Worm (Caenorhabditis elegans): ENCODE results near the gene pqn-18.
A peak's percentile ranks its signal among the peaks of the same experiment; 100 is the strongest.

Gene pqn-18

DNA sequence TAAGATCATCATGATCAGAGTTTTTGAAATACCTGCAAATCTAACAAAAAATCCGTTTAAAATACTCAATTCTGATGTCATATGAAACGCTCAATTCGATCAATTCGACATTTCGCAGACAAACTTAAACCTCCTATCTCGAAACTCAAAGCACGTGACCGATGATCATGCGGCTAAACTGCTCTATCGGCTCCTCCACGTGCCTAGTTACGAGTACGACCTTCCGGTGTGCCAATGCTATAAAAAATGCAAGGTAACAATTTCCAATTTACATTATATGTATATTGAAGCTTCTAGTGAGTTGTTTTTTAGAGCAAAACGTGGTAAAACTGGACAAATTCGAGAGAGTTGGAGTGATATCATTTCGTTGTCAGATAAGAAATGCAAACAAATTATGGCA, 3.6 kb downstream of the pqn-18 start:
- TF ChIP-seq ZK546.5 (tag; optimal IDR thresholded peaks at IDR 0.05) (no peak), elt-2 (tag; optimal IDR thresholded peaks at IDR 0.05) (peak; percentile 68), jun-1 (tag; optimal IDR thresholded peaks at IDR 0.05) (peak; percentile 31)

DNA sequence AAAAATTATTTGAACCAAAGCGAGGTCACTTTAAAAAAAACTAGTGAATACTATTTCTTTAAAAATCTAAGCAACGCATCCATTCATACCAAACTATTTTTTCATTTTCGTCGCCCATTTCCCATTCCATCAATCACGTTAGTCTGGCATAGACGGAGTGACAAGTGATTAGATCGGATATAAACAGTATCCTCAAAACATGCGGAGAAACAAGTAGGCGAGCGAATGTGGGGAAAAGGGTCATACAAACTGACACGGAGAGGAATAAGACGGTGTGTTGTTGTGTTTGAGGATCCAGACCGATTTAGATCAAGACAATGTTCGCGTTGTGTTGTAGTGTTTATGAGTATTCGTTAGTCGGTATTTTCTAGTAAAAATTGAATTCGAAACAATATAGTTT, 4.8 kb downstream of the pqn-18 start:
- peak; percentile 69 for TF ChIP-seq nhr-23 (tag; optimal IDR thresholded peaks at IDR 0.05)
- TF ChIP-seq ceh-82 (tag; optimal IDR thresholded peaks at IDR 0.05) = no peak
- TF ChIP-seq nfya-1 (tag; optimal IDR thresholded peaks at IDR 0.05; ENCODE audit: insufficient read depth) = no peak
- TF ChIP-seq elt-3 (tag; optimal IDR thresholded peaks at IDR 0.05) = no peak
- no peak for TF ChIP-seq tbx-2 (tag; optimal IDR thresholded peaks at IDR 0.05)
- TF ChIP-seq unc-39 (tag; optimal IDR thresholded peaks at IDR 0.05) = no peak
- no peak for TF ChIP-seq jun-1 (tag; optimal IDR thresholded peaks at IDR 0.05)
- no peak for TF ChIP-seq R02D3.7 (tag; optimal IDR thresholded peaks at IDR 0.05)
- TF ChIP-seq eor-1 (tag; optimal IDR thresholded peaks at IDR 0.05) = no peak
- TF ChIP-seq elt-2 (tag; optimal IDR thresholded peaks at IDR 0.05) = no peak
- no peak for TF ChIP-seq nhr-76 (tag; optimal IDR thresholded peaks at IDR 0.05)
- TF ChIP-seq mml-1 (tag; optimal IDR thresholded peaks at IDR 0.05) = no peak
- peak; percentile 50 for TF ChIP-seq ama-1 (optimal IDR thresholded peaks at IDR 0.05)
- no peak for TF ChIP-seq hmg-11 (tag; optimal IDR thresholded peaks at IDR 0.05)
- TF ChIP-seq egl-5 (tag; optimal IDR thresholded peaks at IDR 0.05) = peak; percentile 41
- TF ChIP-seq nhr-43 (tag; optimal IDR thresholded peaks at IDR 0.05; ENCODE audit: poor library complexity, severe bottlenecking) = no peak
- no peak for TF ChIP-seq egl-27 (tag; optimal IDR thresholded peaks at IDR 0.05)
- no peak for TF ChIP-seq pha-4 (tag; optimal IDR thresholded peaks at IDR 0.05)
- no peak for TF ChIP-seq nhr-11 (tag; optimal IDR thresholded peaks at IDR 0.05)
- no peak for TF ChIP-seq lin-15B (tag; optimal IDR thresholded peaks at IDR 0.05)
- no peak for TF ChIP-seq fos-1 (tag; optimal IDR thresholded peaks at IDR 0.05)
- TF ChIP-seq aly-2 (tag; optimal IDR thresholded peaks at IDR 0.05) = no peak
- no peak for TF ChIP-seq ceh-9 (tag; optimal IDR thresholded peaks at IDR 0.05)
- no peak for TF ChIP-seq ceh-28 (tag; optimal IDR thresholded peaks at IDR 0.05)

DNA sequence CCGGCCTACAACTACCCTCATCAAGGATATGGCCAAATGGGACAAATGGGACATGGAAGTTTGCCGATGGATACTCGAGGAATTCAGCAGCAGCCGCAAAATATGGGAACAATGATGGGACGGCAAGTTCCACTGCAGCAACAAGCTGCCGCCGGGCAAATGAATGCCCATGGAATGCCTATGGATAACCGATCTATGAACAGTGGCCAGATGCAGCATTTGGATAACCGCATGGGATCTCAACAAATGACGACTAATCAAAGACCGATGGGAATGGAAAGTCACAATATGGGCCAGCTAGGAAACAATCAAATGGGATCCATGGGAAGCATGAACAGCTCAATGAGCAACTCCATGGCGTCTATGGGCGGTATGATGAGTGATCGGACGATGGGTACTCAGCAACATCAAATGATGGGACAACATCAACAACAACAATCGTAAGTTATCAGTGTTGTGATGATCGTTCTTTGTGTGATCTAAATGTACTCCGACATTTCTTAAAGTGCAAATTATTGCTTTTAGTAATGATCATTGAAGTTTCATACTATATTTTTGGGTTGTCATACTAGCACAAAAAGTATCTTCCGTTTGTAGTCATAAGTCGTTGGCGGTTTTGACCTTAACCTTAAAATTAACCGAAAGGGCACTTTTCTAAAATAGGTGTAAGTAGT, 5.9 kb downstream of the pqn-18 start:
- TF ChIP-seq ama-1 (optimal IDR thresholded peaks at IDR 0.05) (peak; percentile 61), pqm-1 (tag; optimal IDR thresholded peaks at IDR 0.05) (peak; percentile 67), sea-2 (GFP tag; optimal IDR thresholded peaks at IDR 0.05) (no peak), pha-4 (tag; optimal IDR thresholded peaks at IDR 0.05) (no peak), tbx-2 (tag; optimal IDR thresholded peaks at IDR 0.05) (no peak), nhr-43 (tag; optimal IDR thresholded peaks at IDR 0.05; ENCODE audit: poor library complexity, severe bottlenecking) (peak; percentile 47), ceh-9 (tag; optimal IDR thresholded peaks at IDR 0.05) (no peak)

DNA sequence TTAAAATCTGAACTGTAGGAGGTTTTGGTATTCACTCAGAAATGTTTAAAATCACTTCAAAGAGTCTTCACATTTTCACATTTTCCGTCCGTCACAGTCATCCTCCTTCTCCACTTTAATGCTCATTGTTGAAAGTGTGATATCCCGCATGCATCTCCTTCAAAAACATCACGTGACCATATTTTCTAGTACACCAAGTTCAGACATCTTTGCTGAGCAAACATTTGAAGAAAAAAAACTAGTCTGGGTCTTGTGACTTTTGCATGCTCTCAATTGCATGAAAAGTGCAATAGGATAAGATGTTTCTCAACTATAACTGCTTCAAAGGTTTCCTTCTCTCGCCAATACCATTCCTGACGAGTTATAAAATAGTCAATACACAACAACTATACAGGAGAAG, 6.6 kb downstream of the pqn-18 start:
- TF ChIP-seq nfya-1 (tag; optimal IDR thresholded peaks at IDR 0.05; ENCODE audit: insufficient read depth) = peak; percentile 6
- no peak for TF ChIP-seq nhr-67 (tag; optimal IDR thresholded peaks at IDR 0.05)
- no peak for TF ChIP-seq R02D3.7 (tag; optimal IDR thresholded peaks at IDR 0.05)
- no peak for TF ChIP-seq mml-1 (tag; optimal IDR thresholded peaks at IDR 0.05)
- no peak for TF ChIP-seq ama-1 (optimal IDR thresholded peaks at IDR 0.05)

DNA sequence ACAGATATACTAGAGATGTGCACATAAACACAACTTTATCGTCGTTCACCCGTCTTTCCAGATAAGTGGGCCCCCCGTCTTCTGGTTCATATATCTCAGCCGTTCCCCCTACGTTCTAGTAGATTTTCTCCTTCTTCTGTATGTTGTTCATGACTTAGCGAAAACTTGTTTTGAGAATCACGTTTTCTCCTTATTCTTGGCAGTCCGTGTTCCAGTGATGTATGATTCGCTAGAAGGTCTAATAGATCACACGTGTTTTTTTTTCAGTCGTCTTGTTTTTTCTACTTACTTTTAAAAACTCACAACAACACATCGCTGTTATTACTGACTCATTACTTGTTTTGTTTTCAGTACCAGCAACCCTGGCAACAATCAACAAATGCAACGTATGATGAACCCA, 7.4 kb downstream of the pqn-18 start:
- TF ChIP-seq nhr-23 (tag; optimal IDR thresholded peaks at IDR 0.05) = peak; percentile 6
- no peak for TF ChIP-seq ZK546.5 (tag; optimal IDR thresholded peaks at IDR 0.05)

DNA sequence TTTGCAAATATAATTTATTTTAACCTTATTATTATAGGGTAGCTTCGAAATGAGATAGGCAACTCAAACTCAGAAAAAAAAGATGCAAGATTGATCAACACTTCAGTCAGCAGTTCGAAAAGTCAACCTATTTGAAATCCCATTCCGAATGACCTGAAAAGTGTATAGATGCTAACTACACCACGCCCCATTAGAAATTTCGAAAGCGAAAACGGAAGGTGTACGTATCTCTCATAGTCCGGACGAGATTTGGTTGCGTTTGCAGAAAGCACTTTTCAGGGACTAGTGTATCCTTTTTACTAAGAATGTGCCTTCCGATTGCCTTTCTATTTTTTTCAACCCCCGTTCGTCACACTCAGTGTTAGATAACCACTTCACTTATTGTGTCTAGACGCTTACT, 8.1 kb downstream of the pqn-18 start:
- TF ChIP-seq elt-2 (tag; optimal IDR thresholded peaks at IDR 0.05) (no peak), egl-5 (tag; optimal IDR thresholded peaks at IDR 0.05) (peak; percentile 65)

DNA sequence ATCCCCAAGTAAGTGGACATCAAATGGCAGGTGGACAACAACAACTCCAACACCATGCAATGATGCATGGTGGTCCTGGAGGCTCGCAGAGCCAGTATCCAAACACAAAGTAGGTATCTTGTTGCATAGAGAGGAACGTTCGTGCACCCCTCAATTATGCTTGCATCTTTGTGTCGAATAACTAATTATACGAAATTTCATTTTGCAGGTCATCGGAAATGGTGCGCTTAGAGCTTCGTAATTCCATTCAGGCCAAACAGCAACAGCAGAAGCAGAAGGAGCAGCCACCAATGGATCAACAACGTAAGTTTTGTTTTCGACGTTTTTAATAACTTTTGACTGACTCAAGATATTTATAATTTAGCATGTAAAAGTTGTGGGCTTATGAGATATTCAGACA, 8.8 kb downstream of the pqn-18 start:
- TF ChIP-seq mml-1 (tag; optimal IDR thresholded peaks at IDR 0.05) = no peak
- no peak for TF ChIP-seq R02D3.7 (tag; optimal IDR thresholded peaks at IDR 0.05)
- TF ChIP-seq daf-12 (tag; optimal IDR thresholded peaks at IDR 0.05) = no peak
- TF ChIP-seq ceh-28 (tag; optimal IDR thresholded peaks at IDR 0.05) = no peak
- no peak for TF ChIP-seq ztf-11 (tag; optimal IDR thresholded peaks at IDR 0.05)
- no peak for TF ChIP-seq egl-5 (tag; optimal IDR thresholded peaks at IDR 0.05)
- TF ChIP-seq lin-39 (tag; optimal IDR thresholded peaks at IDR 0.05) = no peak
- TF ChIP-seq unc-39 (tag; optimal IDR thresholded peaks at IDR 0.05) = no peak
- TF ChIP-seq skn-1 (tag; optimal IDR thresholded peaks at IDR 0.05) = no peak
- no peak for TF ChIP-seq nhr-11 (tag; optimal IDR thresholded peaks at IDR 0.05)
- TF ChIP-seq zag-1 (tag; optimal IDR thresholded peaks at IDR 0.05) = no peak

Measured in whole organism, L3 larva.